Worm (Caenorhabditis elegans): ENCODE measurements around the gene C49F8.3.

ce11 chrX:13394971-13395370 lies 7.6 kb upstream of the C49F8.3 start, which contains the start of gene irld-2:
- TF ChIP-seq ama-1 (optimal IDR thresholded peaks at IDR 0.05) (no peak), aly-1 (tag; optimal IDR thresholded peaks at IDR 0.05) (no peak)

Measured in whole organism, early embryonic.